Worm (Caenorhabditis elegans) whole organism, L1 larva: Measurements from ENCODE around the gene ZK697.14.

Experiments used
- C04F5.9 ChIP-seq: sonication (generic microtip); optimal IDR thresholded peaks from 2 replicates; lab custom pipeline; 2016; ENCODE audit warnings: missing genetic modification characterization, missing compliant biosample characterization
- C34B4.2 ChIP-seq: sonication (generic microtip); optimal IDR thresholded peaks from 2 replicates; lab custom pipeline; 2017; ENCODE audit warnings: mild to moderate bottlenecking, missing genetic modification characterization, missing compliant biosample characterization
- F16B12.6 ChIP-seq: fragments of 150-350 bp; optimal IDR thresholded peaks from 2 replicates; lab custom pipeline; 2014; ENCODE audit warnings: missing biosample characterization, missing genetic modification characterization
- aha-1 ChIP-seq: fragments of 150-350 bp; optimal IDR thresholded peaks from 2 replicates; lab custom pipeline; 2014; ENCODE audit warnings: missing biosample characterization, missing genetic modification characterization
- alr-1 ChIP-seq: fragments of 200-800 bp; sonication (Bioruptor generic); optimal IDR thresholded peaks from 2 replicates; lab custom pipeline; 2018; ENCODE audit warnings: borderline replicate concordance, mild to moderate bottlenecking, missing genetic modification characterization, missing compliant biosample characterization
- aly-2 ChIP-seq: fragments of 150-350 bp; optimal IDR thresholded peaks from 2 replicates; lab custom pipeline; 2014; ENCODE audit warnings: missing biosample characterization, missing genetic modification characterization
- blmp-1 ChIP-seq: fragments of 150-350 bp; optimal IDR thresholded peaks from 2 replicates; lab custom pipeline; 2014; ENCODE audit warnings: missing biosample characterization, missing genetic modification characterization
- ces-1 ChIP-seq: fragments of 150-350 bp; optimal IDR thresholded peaks from 2 replicates; lab custom pipeline; 2014; ENCODE audit warnings: missing biosample characterization, missing genetic modification reagents, missing genetic modification characterization
- dpl-1 ChIP-seq, 3 experiments: fragments of 150-350 bp in 2 of 3; sonication (generic microtip) in 1 of 3; optimal IDR thresholded peaks; 2 replicates each; lab custom pipeline; 2014 to 2017; ENCODE audit warnings: missing biosample characterization in 3 of 3, missing genetic modification characterization in 3 of 3, missing genetic modification reagents in 3 of 3
- efl-1 ChIP-seq, 4 experiments: fragments of 150-350 bp; optimal IDR thresholded peaks in 3 of 4; peaks in 1 of 4; 1 replicate in 1 of 4; 2 replicates in 3 of 4; lab custom pipeline; 2014; ENCODE audit warnings: missing biosample characterization in 2 of 4, missing genetic modification characterization in 2 of 4, missing genetic modification reagents in 2 of 4
- egl-13 ChIP-seq: sonication (generic microtip); optimal IDR thresholded peaks from 2 replicates; lab custom pipeline; 2016; ENCODE audit warnings: missing genotype, missing genetic modification reagents, missing genetic modification characterization, missing compliant biosample characterization
- elt-2 ChIP-seq: sonication (generic microtip); optimal IDR thresholded peaks from 2 replicates; lab custom pipeline; 2016; ENCODE audit warnings: missing genetic modification characterization, mild to moderate bottlenecking, inconsistent platforms, missing compliant biosample characterization, missing genetic modification reagents
- elt-3 ChIP-seq, 6 experiments: fragments of 150-350 bp in 1 of 6; sonication (generic microtip); optimal IDR thresholded peaks; 2 replicates each; lab custom pipeline; 2017 to 2018; ENCODE audit warnings: missing biosample characterization in 6 of 6, missing genetic modification characterization in 6 of 6, inconsistent platforms in 1 of 6
- fkh-10 ChIP-seq: sonication (generic microtip); optimal IDR thresholded peaks from 2 replicates; lab custom pipeline; 2017; ENCODE audit warnings: missing biosample characterization, missing genetic modification reagents, missing genetic modification characterization
- fos-1 ChIP-seq: fragments of 150-350 bp; optimal IDR thresholded peaks from 2 replicates; lab custom pipeline; 2014; ENCODE audit warnings: missing biosample characterization, missing genetic modification characterization
- grh-1 ChIP-seq: fragments of 200-800 bp; sonication (Bioruptor generic); IDR thresholded peaks from 2 replicates; pipeline ENCODE4 v1.3.6; 2022; ENCODE audit warnings: missing genetic modification reagents, missing genetic modification characterization, missing compliant biosample characterization
- hlh-17 ChIP-seq: fragments of 200-800 bp; sonication (Bioruptor generic); optimal IDR thresholded peaks from 2 replicates; lab custom pipeline; 2018; ENCODE audit warnings: missing genetic modification characterization, mild to moderate bottlenecking, missing compliant biosample characterization, moderate library complexity, borderline replicate concordance
- hpl-2 ChIP-seq: fragments of 150-350 bp; optimal IDR thresholded peaks from 2 replicates; lab custom pipeline; 2014; ENCODE audit warnings: missing biosample characterization, missing genetic modification reagents, missing genetic modification characterization
- isw-1 ChIP-seq: fragments of 200-800 bp; sonication (Bioruptor generic); IDR thresholded peaks from 2 replicates; pipeline ENCODE4 v1.3.6; 2022; ENCODE audit warnings: missing genetic modification characterization, missing compliant biosample characterization
- lin-14 ChIP-seq: fragments of 200-800 bp; sonication (Bioruptor generic); optimal IDR thresholded peaks from 2 replicates; lab custom pipeline; 2018; ENCODE audit warnings: mild to moderate bottlenecking, missing genetic modification characterization, moderate library complexity, missing compliant biosample characterization
- lin-15B ChIP-seq: fragments of 150-350 bp; sonication (generic microtip); optimal IDR thresholded peaks from 3 replicates; lab custom pipeline; 2014; ENCODE audit warnings: missing biosample characterization, missing genetic modification characterization
- lin-35 ChIP-seq, 2 experiments: fragments of 150-350 bp; optimal IDR thresholded peaks; 2 replicates each; lab custom pipeline; 2014; ENCODE audit warnings: missing biosample characterization in 2 of 2, missing genetic modification characterization in 2 of 2, missing genetic modification reagents in 2 of 2
- lsy-2 ChIP-seq, 2 experiments: fragments of 150-350 bp; optimal IDR thresholded peaks; 2 replicates each; lab custom pipeline; 2014; ENCODE audit warnings: missing biosample characterization in 2 of 2, missing genetic modification characterization in 2 of 2
- mab-9 ChIP-seq: fragments of 200-800 bp; sonication (Bioruptor generic); IDR thresholded peaks from 2 replicates; pipeline ENCODE4 v1.3.6; 2022; ENCODE audit warnings: missing genetic modification reagents, missing genetic modification characterization, missing compliant biosample characterization
- mef-2 ChIP-seq: fragments of 150-350 bp; optimal IDR thresholded peaks from 2 replicates; lab custom pipeline; 2014; ENCODE audit warnings: missing biosample characterization, missing genetic modification characterization
- mep-1 ChIP-seq: fragments of 150-350 bp; optimal IDR thresholded peaks from 2 replicates; lab custom pipeline; 2014; ENCODE audit warnings: missing biosample characterization, missing genetic modification characterization
- nhr-71 ChIP-seq: sonication (generic microtip); optimal IDR thresholded peaks from 2 replicates; lab custom pipeline; 2016; ENCODE audit warnings: mild to moderate bottlenecking, missing genetic modification characterization, moderate library complexity, missing compliant biosample characterization
- nhr-85 ChIP-seq: sonication (generic microtip); peaks from one replicate; lab custom pipeline; 2016; ENCODE audit warnings: missing genetic modification characterization, inconsistent platforms, missing compliant biosample characterization
- nhr-90 ChIP-seq: sonication (generic microtip); optimal IDR thresholded peaks from 2 replicates; lab custom pipeline; 2016; ENCODE audit warnings: mild to moderate bottlenecking, missing genetic modification characterization, missing compliant biosample characterization; ENCODE audit not compliant: poor library complexity
- pag-3 ChIP-seq: sonication (generic microtip); optimal IDR thresholded peaks from 2 replicates; lab custom pipeline; 2017; ENCODE audit warnings: missing genetic modification characterization, mild to moderate bottlenecking, missing compliant biosample characterization, antibody characterized with exemption, borderline replicate concordance; ENCODE audit not compliant: insufficient read depth
- pax-3 ChIP-seq: fragments of 200-800 bp; sonication (Bioruptor generic); optimal IDR thresholded peaks from 2 replicates; lab custom pipeline; 2018; ENCODE audit warnings: mild to moderate bottlenecking, missing genetic modification characterization, moderate library complexity, missing compliant biosample characterization
- snu-23 ChIP-seq: sonication (generic microtip); optimal IDR thresholded peaks from 2 replicates; lab custom pipeline; 2016; ENCODE audit warnings: missing genetic modification characterization, missing compliant biosample characterization
- sox-4 ChIP-seq: sonication (generic microtip); optimal IDR thresholded peaks from 2 replicates; lab custom pipeline; 2016; ENCODE audit warnings: missing genetic modification characterization, missing compliant biosample characterization
- sup-37 ChIP-seq: fragments of 200-800 bp; sonication (Bioruptor generic); optimal IDR thresholded peaks from 2 replicates; lab custom pipeline; 2018; ENCODE audit warnings: mild to moderate bottlenecking, missing genetic modification characterization, missing compliant biosample characterization
- swsn-7 ChIP-seq: sonication (generic microtip); optimal IDR thresholded peaks from 2 replicates; lab custom pipeline; 2016; ENCODE audit warnings: missing genetic modification characterization, missing compliant biosample characterization
- tbx-2 ChIP-seq: sonication (generic microtip); optimal IDR thresholded peaks from 2 replicates; lab custom pipeline; 2016; ENCODE audit warnings: missing genetic modification characterization, missing compliant biosample characterization
- unc-130 ChIP-seq: fragments of 150-350 bp; optimal IDR thresholded peaks from 2 replicates; lab custom pipeline; 2017; ENCODE audit warnings: missing biosample characterization, missing genetic modification characterization, inconsistent platforms
- unc-30 ChIP-seq: sonication (generic microtip); optimal IDR thresholded peaks from 2 replicates; lab custom pipeline; 2017; ENCODE audit warnings: missing biosample characterization, missing genetic modification characterization
- unc-62 ChIP-seq: fragments of 150-350 bp; optimal IDR thresholded peaks from 2 replicates; lab custom pipeline; 2014; ENCODE audit warnings: missing biosample characterization, missing genetic modification reagents, missing genetic modification characterization
- unc-98 ChIP-seq: fragments of 200-800 bp; sonication (Bioruptor generic); IDR thresholded peaks from 2 replicates; pipeline ENCODE4 v1.3.6; 2022; ENCODE audit warnings: missing genetic modification characterization, missing compliant biosample characterization
- zag-1 ChIP-seq: fragments of 150-350 bp; optimal IDR thresholded peaks from 2 replicates; lab custom pipeline; 2014; ENCODE audit warnings: missing biosample characterization, missing genetic modification characterization
- ztf-11 ChIP-seq, 2 experiments: sonication (generic microtip); optimal IDR thresholded peaks; 2 replicates each; lab custom pipeline; 2016 to 2017; ENCODE audit warnings: missing genetic modification characterization in 2 of 2, missing biosample characterization in 1 of 2, missing compliant biosample characterization in 1 of 2

The ZK697.14 gene

DNA sequence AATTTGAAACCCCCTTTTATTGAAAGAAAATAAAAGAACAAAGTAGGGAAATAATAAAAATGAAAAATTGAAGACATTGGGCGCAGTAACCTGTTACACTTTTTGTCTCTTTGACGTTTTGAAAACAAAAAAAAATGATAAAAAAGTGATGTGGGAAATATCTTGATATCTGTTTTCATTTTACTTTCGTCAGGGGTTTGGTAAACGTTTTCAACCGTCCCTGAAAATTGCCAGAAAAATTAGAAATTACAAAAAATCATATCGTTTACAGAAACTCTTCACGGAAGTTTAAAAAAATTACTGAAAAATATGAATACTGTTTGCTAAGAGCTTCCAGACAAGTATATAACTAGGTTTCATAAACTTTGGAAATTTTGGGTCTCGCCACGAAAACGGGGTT lies 23.6 kb upstream of the ZK697.14 start, which contains the start of gene F36H9.4:
TSS of gene F36H9.4 (minus strand) at position 101 of the 400 bp plus-strand sequence.
- TF ChIP-seq blmp-1 (tag; lab: Kevin White, UChicago), result peak; percentile 20
- no peak for TF ChIP-seq unc-62 (GFP tag; lab: Kevin White, UChicago)
- no peak for TF ChIP-seq unc-30 (tag; lab: Kevin White, UChicago)
- TF ChIP-seq aly-2 (tag; lab: Kevin White, UChicago), result no peak

DNA sequence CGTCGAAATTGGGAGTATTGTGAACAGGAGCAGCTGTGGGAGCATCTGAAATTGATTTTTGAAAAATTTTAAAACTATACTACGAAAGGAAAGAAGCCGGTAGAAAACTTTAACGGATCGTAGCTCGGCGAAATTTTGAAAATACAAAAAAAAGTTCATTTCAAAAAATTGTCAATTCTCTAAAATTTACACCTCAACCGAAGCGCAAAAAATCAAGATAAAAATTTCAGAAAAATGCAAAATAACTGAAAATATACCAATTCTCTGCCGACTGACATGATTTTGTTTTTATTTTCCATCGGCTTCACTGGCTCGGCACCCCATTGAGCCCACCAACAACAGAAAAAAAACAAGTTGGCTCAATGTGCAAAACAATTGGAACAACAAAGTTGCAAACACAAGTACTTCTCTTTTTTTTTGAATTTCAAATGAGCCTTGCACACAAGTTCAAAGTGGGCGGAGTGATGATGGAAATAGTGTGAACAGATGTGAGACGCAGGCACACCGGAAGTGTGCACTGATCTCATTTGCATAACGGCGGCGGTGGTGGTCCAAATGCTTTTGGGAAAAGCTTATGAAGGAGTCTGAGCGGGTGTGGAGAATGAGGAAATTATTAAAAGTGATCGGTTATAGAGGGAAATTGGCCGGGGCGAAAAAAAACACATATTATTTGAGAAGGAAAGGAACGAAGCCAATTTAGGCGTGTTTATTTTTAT lies 19.5 kb upstream of the ZK697.14 start, which contains the start of gene F36H9.7:
TSS of gene F36H9.7 (minus strand) at position 51 of the 716 bp plus-strand sequence.
- TF ChIP-seq lin-14 (GFP tag; lab: Kevin White, UChicago) (peak; percentile 36), hlh-17 (no peak)

DNA sequence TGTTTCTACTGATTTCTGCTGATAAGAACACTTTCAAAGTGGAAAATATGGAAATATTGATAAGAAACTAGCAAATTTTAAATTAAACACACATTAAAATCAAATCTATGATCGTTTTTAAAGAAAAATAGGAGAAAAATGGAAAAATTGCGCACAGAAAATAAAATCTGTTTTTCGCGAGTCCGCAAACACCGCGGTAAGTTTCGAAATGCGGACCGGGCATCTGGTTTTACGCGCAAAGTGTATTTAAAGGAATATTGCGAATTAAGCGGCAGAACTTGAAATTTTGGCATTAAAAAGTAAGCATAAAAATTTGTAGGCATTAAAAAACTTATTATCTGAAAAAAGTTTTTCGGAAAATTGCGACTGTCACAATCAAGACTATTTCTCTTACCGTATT lies 17.6 kb upstream of the ZK697.14 start:
- TF ChIP-seq F16B12.6 (tag; lab: Kevin White, UChicago), result peak; percentile 83
- TF ChIP-seq swsn-7 (tag; lab: Kevin White, UChicago), result no peak
- TF ChIP-seq C04F5.9 (tag; lab: Kevin White, UChicago), result no peak
- TF ChIP-seq nhr-71, result peak; percentile 11
- no peak for TF ChIP-seq nhr-85 (tag; lab: Kevin White, UChicago)
- no peak for TF ChIP-seq zag-1 (tag; lab: Kevin White, UChicago)
- TF ChIP-seq mep-1 (tag; lab: Kevin White, UChicago), result peak; percentile 25
- no peak for TF ChIP-seq grh-1 (GFP tag; lab: Robert Waterston, UW)
- no peak for TF ChIP-seq fkh-10
- peak; percentile 11 to 30 for TF ChIP-seq efl-1 (optimal IDR thresholded peaks at IDR 0.05; lab: Kevin White, UChicago)
- TF ChIP-seq efl-1 (GFP tag; optimal IDR thresholded peaks at IDR 0.05 in 1 of 2; lab: Kevin White, UChicago), result peak; percentile 37 to 94
- TF ChIP-seq egl-13 (tag; lab: Kevin White, UChicago), result no peak
- peak; percentile 18 for TF ChIP-seq lin-14 (GFP tag; lab: Kevin White, UChicago)
- no peak for TF ChIP-seq fos-1 (tag; lab: Kevin White, UChicago)
- TF ChIP-seq ztf-11 (tag; optimal IDR thresholded peaks at IDR 0.05; lab: Kevin White, UChicago), result no peak
- no peak for TF ChIP-seq elt-3 (tag; optimal IDR thresholded peaks at IDR 0.05; lab: Kevin White, UChicago)
- peak in 2 of 3 experiments; percentile 24 to 35 for TF ChIP-seq dpl-1 (GFP tag; optimal IDR thresholded peaks at IDR 0.05; lab: Kevin White, UChicago)
- no peak for TF ChIP-seq isw-1
- no peak for TF ChIP-seq elt-2
- TF ChIP-seq lsy-2 (tag; optimal IDR thresholded peaks at IDR 0.05; lab: Kevin White, UChicago), result peak; percentile 11 to 29
- no peak for TF ChIP-seq alr-1 (tag; lab: Kevin White, UChicago)
- no peak for TF ChIP-seq pag-3
- TF ChIP-seq C34B4.2 (tag; lab: Kevin White, UChicago), result no peak
- TF ChIP-seq pax-3 (tag; lab: Kevin White, UChicago), result no peak
- TF ChIP-seq unc-30 (tag; lab: Kevin White, UChicago), result no peak
- no peak for TF ChIP-seq mab-9 (GFP tag; lab: Robert Waterston, UW)
- TF ChIP-seq sox-4, result no peak
- no peak for TF ChIP-seq tbx-2 (tag; lab: Kevin White, UChicago)
- peak in 1 of 2 experiments; percentile 3 for TF ChIP-seq lin-35 (GFP tag; optimal IDR thresholded peaks at IDR 0.05; lab: Kevin White, UChicago)
- no peak for TF ChIP-seq hpl-2 (GFP tag; lab: Kevin White, UChicago)
- peak; percentile 11 for TF ChIP-seq unc-130 (tag; lab: Kevin White, UChicago)
- peak; percentile 9 for TF ChIP-seq snu-23
- TF ChIP-seq hlh-17, result no peak
- no peak for TF ChIP-seq mef-2 (tag; lab: Kevin White, UChicago)
- no peak for TF ChIP-seq unc-98 (GFP tag; lab: Robert Waterston, UW)
- no peak for TF ChIP-seq aha-1 (tag; lab: Kevin White, UChicago)
- no peak for TF ChIP-seq nhr-90 (tag; lab: Kevin White, UChicago)
- TF ChIP-seq lin-15B (tag; lab: Kevin White, UChicago), result no peak
- no peak for TF ChIP-seq ces-1 (GFP tag; lab: Kevin White, UChicago)
- no peak for TF ChIP-seq sup-37 (GFP tag; lab: Kevin White, UChicago)
- TF ChIP-seq, all 84 proteins: peak for 10
